Worm (Caenorhabditis elegans): ENCODE results near the gene acbp-6.

acbp-6 gene

ce11 chrII:11967507-11968127 is 5.9 kb downstream of the acbp-6 start, which contains the start of gene W03C9.5 (continued):
- peak; percentile 39 for TF ChIP-seq skn-1 (tag; optimal IDR thresholded peaks at IDR 0.05)
- no peak for TF ChIP-seq lin-39 (tag; optimal IDR thresholded peaks at IDR 0.05)
- TF ChIP-seq gei-8 (GFP tag; optimal IDR thresholded peaks at IDR 0.05): no peak
- no peak for TF ChIP-seq F10B5.3 (tag; optimal IDR thresholded peaks at IDR 0.05)
- peak; percentile 81 for TF ChIP-seq lin-15B (tag; optimal IDR thresholded peaks at IDR 0.05)
- no peak for TF ChIP-seq ceh-62 (tag; optimal IDR thresholded peaks at IDR 0.05)
- peak; percentile 34 for TF ChIP-seq spr-3 (GFP tag; optimal IDR thresholded peaks at IDR 0.05)
- TF ChIP-seq unc-39 (tag; optimal IDR thresholded peaks at IDR 0.05): no peak
- no peak for TF ChIP-seq saeg-2 (GFP tag; IDR thresholded peaks at IDR 0.05)
- TF ChIP-seq pha-4 (GFP tag; IDR thresholded peaks at IDR 0.05): peak; percentile 56; the same call in 1 of the 2 replicates
- no peak for TF ChIP-seq pha-4 (tag; optimal IDR thresholded peaks at IDR 0.05)
- peak; percentile 70; the same call in 1 of the 2 replicates for TF ChIP-seq lim-7 (GFP tag; IDR thresholded peaks at IDR 0.05)
- no peak for TF ChIP-seq nhr-237 (tag; optimal IDR thresholded peaks at IDR 0.05)
- TF ChIP-seq zip-11 (GFP tag; IDR thresholded peaks at IDR 0.05): no peak
- TF ChIP-seq snpc-4 (tag; optimal IDR thresholded peaks at IDR 0.05): no peak
- peak; percentile 96 for TF ChIP-seq nhr-11 (tag; optimal IDR thresholded peaks at IDR 0.05)
- no peak for TF ChIP-seq daf-12 (tag; optimal IDR thresholded peaks at IDR 0.05)
- peak; percentile 91 for TF ChIP-seq T20F7.1 (GFP tag; optimal IDR thresholded peaks at IDR 0.05)
- TF ChIP-seq nhr-77 (tag; optimal IDR thresholded peaks at IDR 0.05): peak; percentile 97
- peak; percentile 85; the same call in 1 of the 2 replicates for TF ChIP-seq Y75B8A.6 (GFP tag; IDR thresholded peaks at IDR 0.05)
- TF ChIP-seq sdz-12 (GFP tag; optimal IDR thresholded peaks at IDR 0.05): peak; percentile 32
- peak; percentile 95 for TF ChIP-seq mxl-3 (GFP tag; optimal IDR thresholded peaks at IDR 0.05)
- no peak for TF ChIP-seq nhr-111 (GFP tag; optimal IDR thresholded peaks at IDR 0.05)
- peak; percentile 93 for TF ChIP-seq dmd-9 (GFP tag; IDR thresholded peaks at IDR 0.05)
- peak; percentile 93 for TF ChIP-seq vab-7 (GFP tag; IDR thresholded peaks at IDR 0.05)
- peak; percentile 91 for TF ChIP-seq nhr-28 (tag; optimal IDR thresholded peaks at IDR 0.05)
- peak; percentile 79 for TF ChIP-seq set-16 (GFP tag; IDR thresholded peaks at IDR 0.05)
- TF ChIP-seq duxl-1 (tag; optimal IDR thresholded peaks at IDR 0.05; ENCODE audit: poor library complexity): no peak
- peak; percentile 13 for TF ChIP-seq cey-2 (tag; optimal IDR thresholded peaks at IDR 0.05; ENCODE audit: borderline replicate concordance, insufficient read depth)
- TF ChIP-seq daf-19 (GFP tag; conservative IDR thresholded peaks at IDR 0.05): no peak
- no peak for TF ChIP-seq F44E2.7 (GFP tag; IDR thresholded peaks at IDR 0.05)
- no peak for TF ChIP-seq ceh-82 (tag; optimal IDR thresholded peaks at IDR 0.05)
- TF ChIP-seq D1046.2 (GFP tag; IDR thresholded peaks at IDR 0.05): peak; percentile 83; the same call in 1 of the 2 replicates
- TF ChIP-seq Y105C5A.15 (GFP tag; IDR thresholded peaks at IDR 0.05): no peak
- peak; percentile 84 for TF ChIP-seq ceh-44 (GFP tag; IDR thresholded peaks at IDR 0.05)
- TF ChIP-seq Y48G9A.11 (GFP tag; IDR thresholded peaks at IDR 0.05): peak; percentile 85
- TF ChIP-seq daf-8 (GFP tag; IDR thresholded peaks at IDR 0.05): no peak
- no peak for TF ChIP-seq pqm-1 (tag; optimal IDR thresholded peaks at IDR 0.05)
- peak; percentile 82 for TF ChIP-seq zfp-2 (tag; optimal IDR thresholded peaks at IDR 0.05)
- peak; percentile 79 for TF ChIP-seq egl-43 (GFP tag; IDR thresholded peaks at IDR 0.05)
- peak; percentile 98 for TF ChIP-seq lin-38 (GFP tag; IDR thresholded peaks at IDR 0.05)
- peak; percentile 35 for TF ChIP-seq ces-1 (GFP tag; optimal IDR thresholded peaks at IDR 0.05)
- no peak for TF ChIP-seq ztf-7 (tag; optimal IDR thresholded peaks at IDR 0.05)
- TF ChIP-seq ama-1 (optimal IDR thresholded peaks at IDR 0.05): peak; percentile 75
- peak; percentile 77 for TF ChIP-seq arid-1 (GFP tag; conservative IDR thresholded peaks at IDR 0.05)
- no peak for TF ChIP-seq zag-1 (tag; optimal IDR thresholded peaks at IDR 0.05)
- TF ChIP-seq nhr-41 (GFP tag; IDR thresholded peaks at IDR 0.05): peak; percentile 56; the same call in 1 of the 2 replicates
- peak; percentile 97 for TF ChIP-seq mes-2 (tag; optimal IDR thresholded peaks at IDR 0.05; ENCODE audit: poor library complexity, severe bottlenecking)
- TF ChIP-seq jun-1 (tag; optimal IDR thresholded peaks at IDR 0.05): peak; percentile 84
- TF ChIP-seq lin-1 (GFP tag; IDR thresholded peaks at IDR 0.05): peak; percentile 64; the same call in 1 of the 2 replicates
- TF ChIP-seq ceh-28 (tag; optimal IDR thresholded peaks at IDR 0.05): no peak

All from whole organism, L4 larva.